Worm (Caenorhabditis elegans): ENCODE measurements around the gene efa-6.

Gene efa-6

ce11 chrIV:12605401-12605800 lies 9.1 kb downstream of the efa-6 start, which contains the start of gene Y55D9A.2 (continued):
- no peak for TF ChIP-seq unc-86 (tag; optimal IDR thresholded peaks at IDR 0.05)
- TF ChIP-seq lin-15B (tag; optimal IDR thresholded peaks at IDR 0.05) = peak; percentile 55
- peak; percentile 18 for TF ChIP-seq skn-1 (tag; optimal IDR thresholded peaks at IDR 0.05)
- no peak for TF ChIP-seq snpc-4 (tag; optimal IDR thresholded peaks at IDR 0.05)
- no peak for TF ChIP-seq aha-1 (tag; optimal IDR thresholded peaks at IDR 0.05)
- no peak for TF ChIP-seq fkh-8 (tag; optimal IDR thresholded peaks at IDR 0.05)
- TF ChIP-seq snu-23 (GFP tag; optimal IDR thresholded peaks at IDR 0.05) = peak; percentile 64
- TF ChIP-seq zip-4 (GFP tag; optimal IDR thresholded peaks at IDR 0.05) = no peak
- peak; percentile 35 for TF ChIP-seq lin-14 (GFP tag; optimal IDR thresholded peaks at IDR 0.05)
- TF ChIP-seq dsc-1 (tag; optimal IDR thresholded peaks at IDR 0.05) = no peak
- peak; percentile 46 for TF ChIP-seq nhr-90 (tag; optimal IDR thresholded peaks at IDR 0.05; ENCODE audit: poor library complexity)
- TF ChIP-seq vab-15 (tag; optimal IDR thresholded peaks at IDR 0.05) = peak; percentile 53
- TF ChIP-seq unc-98 (GFP tag; IDR thresholded peaks at IDR 0.05) = no peak
- peak; percentile 13 for TF ChIP-seq F16B12.6 (tag; optimal IDR thresholded peaks at IDR 0.05)
- TF ChIP-seq nhr-85 (tag) = no peak
- peak; percentile 56 for TF ChIP-seq xbp-1 (tag; optimal IDR thresholded peaks at IDR 0.05)
- TF ChIP-seq ceh-90 (tag; optimal IDR thresholded peaks at IDR 0.05) = peak; percentile 2
- TF ChIP-seq nhr-71 (tag; optimal IDR thresholded peaks at IDR 0.05) = peak; percentile 62
- peak; percentile 52 to 71 for TF ChIP-seq lsy-2 (tag; optimal IDR thresholded peaks at IDR 0.05)
- no peak for TF ChIP-seq lir-3 (tag; optimal IDR thresholded peaks at IDR 0.05; ENCODE audit: poor library complexity)
- TF ChIP-seq lin-13 (GFP tag; optimal IDR thresholded peaks at IDR 0.05) = no peak

DNA sequence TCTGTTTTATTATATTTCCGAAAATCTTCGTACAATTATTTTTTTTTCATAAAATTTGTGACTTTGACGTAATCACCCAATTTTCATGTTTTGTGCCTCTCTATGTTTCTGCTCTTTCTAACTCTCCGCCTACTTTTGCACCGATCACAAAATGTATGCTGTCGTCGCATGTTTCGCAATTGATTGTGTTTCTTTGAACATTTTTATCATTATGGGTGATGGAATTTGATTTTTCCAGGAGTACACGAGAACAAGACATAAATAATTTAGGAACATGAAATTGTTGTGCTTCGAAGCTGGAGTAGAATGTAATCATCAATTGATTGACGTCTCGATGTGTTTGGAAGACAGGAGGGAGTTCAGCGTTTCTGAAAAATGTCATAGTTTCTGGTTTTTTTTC lies 13.6 kb downstream of the efa-6 start:
- TF ChIP-seq nhr-20 (tag; optimal IDR thresholded peaks at IDR 0.05) (peak; percentile 7), egl-27 (tag; optimal IDR thresholded peaks at IDR 0.05) (no peak), elt-2 (tag; optimal IDR thresholded peaks at IDR 0.05) (peak; percentile 55), pqm-1 (tag; optimal IDR thresholded peaks at IDR 0.05) (peak; percentile 10), lin-35 (GFP tag; optimal IDR thresholded peaks at IDR 0.05) (peak in 1 of 2 experiments; percentile 24)

- TF ChIP-seq pqm-1 (tag; optimal IDR thresholded peaks at IDR 0.05) = peak; percentile 88
- TF ChIP-seq F16B12.6 (tag; optimal IDR thresholded peaks at IDR 0.05) = no peak
- TF ChIP-seq irx-1 (tag; optimal IDR thresholded peaks at IDR 0.05) = no peak
- peak; percentile 90 for TF ChIP-seq elt-2 (tag; optimal IDR thresholded peaks at IDR 0.05)
- peak; percentile 20 for TF ChIP-seq nhr-20 (tag; optimal IDR thresholded peaks at IDR 0.05)
- TF ChIP-seq nhr-47 (tag; optimal IDR thresholded peaks at IDR 0.05) = no peak
- no peak for TF ChIP-seq ztf-11 (tag; optimal IDR thresholded peaks at IDR 0.05)
- peak; percentile 13 for TF ChIP-seq lin-14 (GFP tag; optimal IDR thresholded peaks at IDR 0.05)
- peak in 1 of 2 experiments; percentile 27 for TF ChIP-seq lin-35 (GFP tag; optimal IDR thresholded peaks at IDR 0.05)
- TF ChIP-seq xbp-1 (tag; optimal IDR thresholded peaks at IDR 0.05) = no peak
- no peak for TF ChIP-seq fkh-4 (tag; optimal IDR thresholded peaks at IDR 0.05; ENCODE audit: borderline replicate concordance)
Observed at ce11 chrIV:12599158-12599557, 15.4 kb downstream of the efa-6 start, which contains the start of gene pgp-1. pgp-1 (minus strand) TSS chrIV:12599169.

- TF ChIP-seq mdl-1 (tag; optimal IDR thresholded peaks at IDR 0.05) (no peak), nhr-19 (GFP tag; conservative IDR thresholded peaks at IDR 0.05) (no peak), sptf-1 (tag; optimal IDR thresholded peaks at IDR 0.05) (no peak), mab-9 (GFP tag; IDR thresholded peaks at IDR 0.05) (no peak), lin-39 (tag; optimal IDR thresholded peaks at IDR 0.05) (no peak), efl-3 (GFP tag; optimal IDR thresholded peaks at IDR 0.05) (no peak), hpl-2 (GFP tag; optimal IDR thresholded peaks at IDR 0.05) (no peak), F16B12.6 (tag; optimal IDR thresholded peaks at IDR 0.05) (no peak), ztf-4 (tag; optimal IDR thresholded peaks at IDR 0.05) (no peak), pax-3 (tag; optimal IDR thresholded peaks at IDR 0.05) (no peak), nhr-237 (tag; optimal IDR thresholded peaks at IDR 0.05) (no peak), nhr-28 (tag; optimal IDR thresholded peaks at IDR 0.05) (no peak), skn-1 (tag; optimal IDR thresholded peaks at IDR 0.05) (no peak), aha-1 (tag; optimal IDR thresholded peaks at IDR 0.05) (no peak), ets-5 (GFP tag; IDR thresholded peaks at IDR 0.05) (no peak)
Observed at ce11 chrIV:12596960-12597359, 17.6 kb downstream of the efa-6 start.
